Worm (Caenorhabditis elegans) whole organism, L1 larva: ENCODE measurements around the gene srv-9.

Experiments used
- C04F5.9 ChIP-seq: sonication (generic microtip); optimal IDR thresholded peaks from 2 replicates; lab custom pipeline; 2016; ENCODE audit warnings: missing genetic modification characterization, missing compliant biosample characterization
- C16A3.4 ChIP-seq: fragments of 150-350 bp; optimal IDR thresholded peaks from 2 replicates; lab custom pipeline; 2014; ENCODE audit warnings: missing biosample characterization, missing genetic modification characterization
- C34B4.2 ChIP-seq: sonication (generic microtip); optimal IDR thresholded peaks from 2 replicates; lab custom pipeline; 2017; ENCODE audit warnings: mild to moderate bottlenecking, missing genetic modification characterization, missing compliant biosample characterization
- F16B12.6 ChIP-seq: fragments of 150-350 bp; optimal IDR thresholded peaks from 2 replicates; lab custom pipeline; 2014; ENCODE audit warnings: missing biosample characterization, missing genetic modification characterization
- Y116A8C.19 ChIP-seq: sonication (generic microtip); optimal IDR thresholded peaks from 2 replicates; lab custom pipeline; 2016; ENCODE audit warnings: missing compliant biosample characterization, missing genetic modification characterization, borderline replicate concordance
- aha-1 ChIP-seq: fragments of 150-350 bp; optimal IDR thresholded peaks from 2 replicates; lab custom pipeline; 2014; ENCODE audit warnings: missing biosample characterization, missing genetic modification characterization
- ama-1 ChIP-seq: fragments of 150-350 bp; optimal IDR thresholded peaks from 2 replicates; lab custom pipeline; 2014
- ceh-82 ChIP-seq, 3 experiments: fragments of 150-350 bp in 1 of 3; sonication (generic microtip) in 2 of 3; optimal IDR thresholded peaks; 2 replicates each; lab custom pipeline; 2014 to 2017; ENCODE audit warnings: missing biosample characterization in 3 of 3, missing genetic modification characterization in 3 of 3
- ces-1 ChIP-seq: fragments of 150-350 bp; optimal IDR thresholded peaks from 2 replicates; lab custom pipeline; 2014; ENCODE audit warnings: missing biosample characterization, missing genetic modification reagents, missing genetic modification characterization
- dpl-1 ChIP-seq, 3 experiments: fragments of 150-350 bp in 2 of 3; sonication (generic microtip) in 1 of 3; optimal IDR thresholded peaks; 2 replicates each; lab custom pipeline; 2014 to 2017; ENCODE audit warnings: missing biosample characterization in 3 of 3, missing genetic modification characterization in 3 of 3, missing genetic modification reagents in 3 of 3
- dsc-1 ChIP-seq: sonication (generic microtip); optimal IDR thresholded peaks from 2 replicates; lab custom pipeline; 2016; ENCODE audit warnings: mild to moderate bottlenecking, missing genetic modification characterization, missing compliant biosample characterization
- efl-1 ChIP-seq, 4 experiments: fragments of 150-350 bp; optimal IDR thresholded peaks in 3 of 4; peaks in 1 of 4; 1 replicate in 1 of 4; 2 replicates in 3 of 4; lab custom pipeline; 2014; ENCODE audit warnings: missing biosample characterization in 2 of 4, missing genetic modification characterization in 2 of 4, missing genetic modification reagents in 2 of 4
- efl-3 ChIP-seq: fragments of 200-800 bp; sonication (Bioruptor generic); optimal IDR thresholded peaks from 2 replicates; lab custom pipeline; 2018; ENCODE audit warnings: mild to moderate bottlenecking, missing genetic modification characterization, missing compliant biosample characterization
- egl-13 ChIP-seq: sonication (generic microtip); optimal IDR thresholded peaks from 2 replicates; lab custom pipeline; 2016; ENCODE audit warnings: missing genotype, missing genetic modification reagents, missing genetic modification characterization, missing compliant biosample characterization
- elt-2 ChIP-seq: sonication (generic microtip); optimal IDR thresholded peaks from 2 replicates; lab custom pipeline; 2016; ENCODE audit warnings: missing genetic modification characterization, mild to moderate bottlenecking, inconsistent platforms, missing compliant biosample characterization, missing genetic modification reagents
- elt-3 ChIP-seq, 6 experiments: fragments of 150-350 bp in 1 of 6; sonication (generic microtip); optimal IDR thresholded peaks; 2 replicates each; lab custom pipeline; 2017 to 2018; ENCODE audit warnings: missing biosample characterization in 6 of 6, missing genetic modification characterization in 6 of 6, inconsistent platforms in 1 of 6
- ets-5 ChIP-seq: fragments of 200-800 bp; sonication (Bioruptor generic); IDR thresholded peaks from 2 replicates; pipeline ENCODE4 v1.3.6; 2022; ENCODE audit warnings: missing genetic modification characterization, missing compliant biosample characterization
- fkh-10 ChIP-seq: sonication (generic microtip); optimal IDR thresholded peaks from 2 replicates; lab custom pipeline; 2017; ENCODE audit warnings: missing biosample characterization, missing genetic modification reagents, missing genetic modification characterization
- fkh-8 ChIP-seq: sonication (generic microtip); optimal IDR thresholded peaks from 2 replicates; lab custom pipeline; 2016; ENCODE audit warnings: mild to moderate bottlenecking, missing genetic modification characterization, missing compliant biosample characterization
- grh-1 ChIP-seq: fragments of 200-800 bp; sonication (Bioruptor generic); IDR thresholded peaks from 2 replicates; pipeline ENCODE4 v1.3.6; 2022; ENCODE audit warnings: missing genetic modification reagents, missing genetic modification characterization, missing compliant biosample characterization
- hlh-4 ChIP-seq: sonication (generic microtip); optimal IDR thresholded peaks from 2 replicates; lab custom pipeline; 2016; ENCODE audit warnings: mild to moderate bottlenecking, missing genetic modification characterization, missing compliant biosample characterization
- irx-1 ChIP-seq: sonication (generic microtip); optimal IDR thresholded peaks from 2 replicates; lab custom pipeline; 2016; ENCODE audit warnings: missing genetic modification characterization, missing compliant biosample characterization
- jun-1 ChIP-seq: fragments of 150-350 bp; optimal IDR thresholded peaks from 2 replicates; lab custom pipeline; 2014; ENCODE audit warnings: missing biosample characterization, missing genetic modification reagents, missing genetic modification characterization
- lin-35 ChIP-seq, 2 experiments: fragments of 150-350 bp; optimal IDR thresholded peaks; 2 replicates each; lab custom pipeline; 2014; ENCODE audit warnings: missing biosample characterization in 2 of 2, missing genetic modification characterization in 2 of 2, missing genetic modification reagents in 2 of 2
- lin-39 ChIP-seq: fragments of 150-350 bp; optimal IDR thresholded peaks from 2 replicates; lab custom pipeline; 2014; ENCODE audit warnings: missing biosample characterization, missing genetic modification reagents, missing genetic modification characterization
- lir-3 ChIP-seq: sonication (generic microtip); optimal IDR thresholded peaks from 2 replicates; lab custom pipeline; 2016; ENCODE audit warnings: mild to moderate bottlenecking, missing genetic modification characterization, moderate library complexity, missing compliant biosample characterization; ENCODE audit not compliant: poor library complexity
- lsy-2 ChIP-seq, 2 experiments: fragments of 150-350 bp; optimal IDR thresholded peaks; 2 replicates each; lab custom pipeline; 2014; ENCODE audit warnings: missing biosample characterization in 2 of 2, missing genetic modification characterization in 2 of 2
- mab-9 ChIP-seq: fragments of 200-800 bp; sonication (Bioruptor generic); IDR thresholded peaks from 2 replicates; pipeline ENCODE4 v1.3.6; 2022; ENCODE audit warnings: missing genetic modification reagents, missing genetic modification characterization, missing compliant biosample characterization
- mef-2 ChIP-seq: fragments of 150-350 bp; optimal IDR thresholded peaks from 2 replicates; lab custom pipeline; 2014; ENCODE audit warnings: missing biosample characterization, missing genetic modification characterization
- mep-1 ChIP-seq: fragments of 150-350 bp; optimal IDR thresholded peaks from 2 replicates; lab custom pipeline; 2014; ENCODE audit warnings: missing biosample characterization, missing genetic modification characterization
- nhr-12 ChIP-seq: sonication (generic microtip); optimal IDR thresholded peaks from 2 replicates; lab custom pipeline; 2017; ENCODE audit warnings: missing biosample characterization, missing genetic modification characterization
- nhr-237 ChIP-seq: fragments of 150-350 bp; optimal IDR thresholded peaks from 2 replicates; lab custom pipeline; 2014; ENCODE audit warnings: missing biosample characterization, missing genetic modification characterization
- nhr-28 ChIP-seq: fragments of 150-350 bp; optimal IDR thresholded peaks from 2 replicates; lab custom pipeline; 2014; ENCODE audit warnings: missing biosample characterization, missing genetic modification characterization
- nhr-47 ChIP-seq: sonication (generic microtip); optimal IDR thresholded peaks from 2 replicates; lab custom pipeline; 2016; ENCODE audit warnings: mild to moderate bottlenecking, missing genetic modification characterization, moderate library complexity, missing compliant biosample characterization
- nhr-76 ChIP-seq: sonication (generic microtip); optimal IDR thresholded peaks from 2 replicates; lab custom pipeline; 2017; ENCODE audit warnings: missing biosample characterization, missing genetic modification characterization
- nhr-84 ChIP-seq: sonication (generic microtip); optimal IDR thresholded peaks from 2 replicates; lab custom pipeline; 2017; ENCODE audit warnings: missing biosample characterization, missing genetic modification characterization
- nhr-85 ChIP-seq: sonication (generic microtip); peaks from one replicate; lab custom pipeline; 2016; ENCODE audit warnings: missing genetic modification characterization, inconsistent platforms, missing compliant biosample characterization
- nhr-90 ChIP-seq: sonication (generic microtip); optimal IDR thresholded peaks from 2 replicates; lab custom pipeline; 2016; ENCODE audit warnings: mild to moderate bottlenecking, missing genetic modification characterization, missing compliant biosample characterization; ENCODE audit not compliant: poor library complexity
- pag-3 ChIP-seq: sonication (generic microtip); optimal IDR thresholded peaks from 2 replicates; lab custom pipeline; 2017; ENCODE audit warnings: missing genetic modification characterization, mild to moderate bottlenecking, missing compliant biosample characterization, antibody characterized with exemption, borderline replicate concordance; ENCODE audit not compliant: insufficient read depth
- pax-3 ChIP-seq: fragments of 200-800 bp; sonication (Bioruptor generic); optimal IDR thresholded peaks from 2 replicates; lab custom pipeline; 2018; ENCODE audit warnings: mild to moderate bottlenecking, missing genetic modification characterization, moderate library complexity, missing compliant biosample characterization
- pqm-1 ChIP-seq: sonication (generic microtip); optimal IDR thresholded peaks from 3 replicates; lab custom pipeline; 2017; ENCODE audit warnings: missing biosample characterization, missing genetic modification characterization
- snpc-4 ChIP-seq: fragments of 150-350 bp; optimal IDR thresholded peaks from 2 replicates; lab custom pipeline; 2014; ENCODE audit warnings: missing biosample characterization, missing genetic modification characterization
- sox-4 ChIP-seq: sonication (generic microtip); optimal IDR thresholded peaks from 2 replicates; lab custom pipeline; 2016; ENCODE audit warnings: missing genetic modification characterization, missing compliant biosample characterization
- sup-37 ChIP-seq: fragments of 200-800 bp; sonication (Bioruptor generic); optimal IDR thresholded peaks from 2 replicates; lab custom pipeline; 2018; ENCODE audit warnings: mild to moderate bottlenecking, missing genetic modification characterization, missing compliant biosample characterization
- swsn-7 ChIP-seq: sonication (generic microtip); optimal IDR thresholded peaks from 2 replicates; lab custom pipeline; 2016; ENCODE audit warnings: missing genetic modification characterization, missing compliant biosample characterization
- tlp-1 ChIP-seq: fragments of 150-350 bp; optimal IDR thresholded peaks from 2 replicates; lab custom pipeline; 2014; ENCODE audit warnings: missing biosample characterization, missing genetic modification characterization
- unc-130 ChIP-seq: fragments of 150-350 bp; optimal IDR thresholded peaks from 2 replicates; lab custom pipeline; 2017; ENCODE audit warnings: missing biosample characterization, missing genetic modification characterization, inconsistent platforms
- unc-30 ChIP-seq: sonication (generic microtip); optimal IDR thresholded peaks from 2 replicates; lab custom pipeline; 2017; ENCODE audit warnings: missing biosample characterization, missing genetic modification characterization
- unc-86 ChIP-seq: sonication (generic microtip); optimal IDR thresholded peaks from 2 replicates; lab custom pipeline; 2016; ENCODE audit warnings: missing genetic modification characterization, missing compliant biosample characterization
- vab-15 ChIP-seq: sonication (generic microtip); optimal IDR thresholded peaks from 2 replicates; lab custom pipeline; 2017; ENCODE audit warnings: missing genotype, mild to moderate bottlenecking, missing genetic modification characterization, missing compliant biosample characterization
- xbp-1 ChIP-seq: sonication (generic microtip); optimal IDR thresholded peaks from 2 replicates; lab custom pipeline; 2016; ENCODE audit warnings: missing genetic modification characterization, missing compliant biosample characterization
- zip-4 ChIP-seq: fragments of 200-800 bp; sonication (Bioruptor generic); optimal IDR thresholded peaks from 2 replicates; lab custom pipeline; 2018; ENCODE audit warnings: mild to moderate bottlenecking, missing genetic modification characterization, moderate library complexity, missing compliant biosample characterization
- ztf-4 ChIP-seq: fragments of 150-350 bp; optimal IDR thresholded peaks from 2 replicates; lab custom pipeline; 2014; ENCODE audit warnings: missing biosample characterization, missing genetic modification characterization

Gene srv-9

DNA sequence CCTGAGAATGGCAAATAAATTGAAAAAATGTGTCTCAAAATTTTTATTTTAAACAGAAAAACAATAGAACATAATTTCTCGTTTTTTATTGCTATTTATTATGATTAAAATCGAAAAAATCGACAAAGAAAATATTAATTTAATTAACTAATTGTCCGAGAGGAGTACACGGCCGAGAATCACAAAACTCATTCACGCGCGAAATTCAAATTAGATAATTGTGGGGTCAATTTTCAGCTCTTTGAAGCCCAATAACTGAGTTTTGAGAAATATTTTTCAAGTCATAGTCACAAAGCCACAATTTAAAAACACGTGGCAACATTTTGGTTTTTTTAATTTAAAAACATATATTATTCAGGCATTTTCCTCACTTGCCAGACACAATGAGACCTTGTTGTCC lies 13.9 kb downstream of the srv-9 start (continued):
- peak; percentile 26 for TF ChIP-seq dsc-1 (tag; lab: Kevin White, UChicago)
- TF ChIP-seq hlh-4 (tag; lab: Kevin White, UChicago): no peak
- TF ChIP-seq snpc-4 (tag; lab: Kevin White, UChicago): no peak
- no peak for TF ChIP-seq mab-9 (GFP tag; lab: Robert Waterston, UW)
- TF ChIP-seq elt-2 (tag; lab: Kevin White, UChicago): no peak
- no peak for TF ChIP-seq nhr-12 (tag; lab: Kevin White, UChicago)
- TF ChIP-seq xbp-1: peak; percentile 10
- TF ChIP-seq aha-1 (tag; lab: Kevin White, UChicago): no peak
- no peak for TF ChIP-seq nhr-76 (tag; lab: Kevin White, UChicago)
- peak; percentile 82 for TF ChIP-seq lir-3
- peak; percentile 3 for TF ChIP-seq mep-1 (tag; lab: Kevin White, UChicago)
- peak; percentile 80 to 96 (median 88) for TF ChIP-seq dpl-1 (GFP tag; optimal IDR thresholded peaks at IDR 0.05; lab: Kevin White, UChicago)
- no peak for TF ChIP-seq C04F5.9 (tag; lab: Kevin White, UChicago)
- TF ChIP-seq ama-1 (lab: Kevin White, UChicago): no peak
- TF ChIP-seq sup-37 (GFP tag; lab: Kevin White, UChicago): no peak
- no peak for TF ChIP-seq unc-130 (tag; lab: Kevin White, UChicago)
- TF ChIP-seq fkh-10 (GFP tag; lab: Kevin White, UChicago): no peak
- TF ChIP-seq C16A3.4 (tag; lab: Kevin White, UChicago): peak; percentile 6
- TF ChIP-seq nhr-90 (tag; lab: Kevin White, UChicago): peak; percentile 71
- no peak for TF ChIP-seq unc-86 (tag; lab: Kevin White, UChicago)
- no peak for TF ChIP-seq Y116A8C.19 (tag; lab: Kevin White, UChicago)
- peak; percentile 82 to 91 for TF ChIP-seq lin-35 (GFP tag; optimal IDR thresholded peaks at IDR 0.05; lab: Kevin White, UChicago)
- TF ChIP-seq egl-13: peak; percentile 36
- no peak for TF ChIP-seq nhr-237 (tag; lab: Kevin White, UChicago)
- no peak for TF ChIP-seq tlp-1
- no peak for TF ChIP-seq ces-1
- TF ChIP-seq nhr-28 (tag; lab: Kevin White, UChicago): no peak
- no peak for TF ChIP-seq ceh-82 (tag; optimal IDR thresholded peaks at IDR 0.05; lab: Kevin White, UChicago)
- no peak for TF ChIP-seq C34B4.2 (tag; lab: Kevin White, UChicago)
- TF ChIP-seq nhr-84: no peak
- no peak for TF ChIP-seq vab-15 (tag; lab: Kevin White, UChicago)
- TF ChIP-seq lin-39 (tag; lab: Kevin White, UChicago): peak; percentile 54
- peak; percentile 80 for TF ChIP-seq pax-3 (tag; lab: Kevin White, UChicago)
- TF ChIP-seq mef-2 (tag; lab: Kevin White, UChicago): no peak
- no peak for TF ChIP-seq ztf-4 (tag; lab: Kevin White, UChicago)
- TF ChIP-seq grh-1 (GFP tag; lab: Robert Waterston, UW): peak; percentile 53; the same call in 1 of the 2 replicates
- no peak for TF ChIP-seq efl-3 (GFP tag; lab: Kevin White, UChicago)
- peak; percentile 39 to 53 for TF ChIP-seq lsy-2 (tag; optimal IDR thresholded peaks at IDR 0.05; lab: Kevin White, UChicago)
- TF ChIP-seq fkh-8 (tag; lab: Kevin White, UChicago): no peak
- no peak for TF ChIP-seq zip-4 (GFP tag; lab: Kevin White, UChicago)
- TF ChIP-seq nhr-47 (tag; lab: Kevin White, UChicago): peak; percentile 71
- TF ChIP-seq unc-30 (tag; lab: Kevin White, UChicago): no peak
- TF ChIP-seq sox-4: peak; percentile 23
- no peak for TF ChIP-seq elt-3 (tag; optimal IDR thresholded peaks at IDR 0.05; lab: Kevin White, UChicago)
- TF ChIP-seq ets-5 (GFP tag; lab: Robert Waterston, UW): no peak
- no peak for TF ChIP-seq pag-3 (tag; lab: Kevin White, UChicago)
- TF ChIP-seq nhr-85: peak; percentile 89
- peak; percentile 71 for TF ChIP-seq irx-1 (tag; lab: Kevin White, UChicago)
- no peak for TF ChIP-seq jun-1 (tag; lab: Kevin White, UChicago)
- no peak for TF ChIP-seq F16B12.6 (tag; lab: Kevin White, UChicago)
- no peak for TF ChIP-seq pqm-1 (tag; lab: Kevin White, UChicago)
- peak; percentile 44 for TF ChIP-seq swsn-7 (tag; lab: Kevin White, UChicago)
- TF ChIP-seq efl-1 (optimal IDR thresholded peaks at IDR 0.05; lab: Kevin White, UChicago): peak; percentile 89
- TF ChIP-seq efl-1 (GFP tag; optimal IDR thresholded peaks at IDR 0.05 in 1 of 2; lab: Kevin White, UChicago): peak; percentile 89 to 99
